Worm (Caenorhabditis elegans): ENCODE results near the gene rsa-2.

Gene rsa-2

ce11 chrIII:11063259-11063658, at the start of gene rsa-2 (continued):
- TF ChIP-seq dox-1 (GFP tag; IDR thresholded peaks at IDR 0.05): peak; percentile 76
- TF ChIP-seq F52B5.7 (tag; optimal IDR thresholded peaks at IDR 0.05): no peak
- TF ChIP-seq hsf-1 (GFP tag; IDR thresholded peaks at IDR 0.05): peak; percentile 66

ce11 chrIII:11022278-11022677, 41.0 kb upstream of the rsa-2 start:
- TF ChIP-seq zfh-2 (GFP tag; conservative IDR thresholded peaks at IDR 0.05): no peak
- no peak for TF ChIP-seq T26A5.8 (tag; optimal IDR thresholded peaks at IDR 0.05)
- no peak for TF ChIP-seq xnd-1 (tag; optimal IDR thresholded peaks at IDR 0.05)

ce11 chrIII:11025138-11025537, 38.1 kb upstream of the rsa-2 start:
- no peak for TF ChIP-seq C06A6.2 (GFP tag; conservative IDR thresholded peaks at IDR 0.05)
- TF ChIP-seq F52B5.7 (tag; optimal IDR thresholded peaks at IDR 0.05): no peak
- no peak for TF ChIP-seq akir-1 (GFP tag; optimal IDR thresholded peaks at IDR 0.05)
- TF ChIP-seq K12H6.12 (tag; optimal IDR thresholded peaks at IDR 0.05): no peak
- TF ChIP-seq lin-54 (GFP tag; optimal IDR thresholded peaks at IDR 0.05): no peak
- no peak for TF ChIP-seq ztf-3 (GFP tag; optimal IDR thresholded peaks at IDR 0.05)
- no peak for TF ChIP-seq hmg-1.2 (GFP tag; IDR thresholded peaks at IDR 0.05)
- no peak for TF ChIP-seq Y53G8AR.9 (GFP tag; conservative IDR thresholded peaks at IDR 0.05)
- TF ChIP-seq Y56A3A.18 (GFP tag; IDR thresholded peaks at IDR 0.05): no peak
- TF ChIP-seq rcor-1 (GFP tag; IDR thresholded peaks at IDR 0.05): no peak
- no peak for TF ChIP-seq C17E4.6 (GFP tag; IDR thresholded peaks at IDR 0.05)
- no peak for TF ChIP-seq lag-1 (GFP tag; IDR thresholded peaks at IDR 0.05)
- no peak for TF ChIP-seq cebp-2 (GFP tag; IDR thresholded peaks at IDR 0.05)
- TF ChIP-seq Y53F4B.3 (GFP tag; IDR thresholded peaks at IDR 0.05): no peak
- TF ChIP-seq snpc-4 (GFP tag; optimal IDR thresholded peaks at IDR 0.05): no peak
- TF ChIP-seq snpc-4 (tag; optimal IDR thresholded peaks at IDR 0.05): no peak
- no peak for TF ChIP-seq mes-4 (tag; optimal IDR thresholded peaks at IDR 0.05)
- no peak for TF ChIP-seq egrh-3 (GFP tag; IDR thresholded peaks at IDR 0.05)
- no peak for TF ChIP-seq T26A5.8 (tag; optimal IDR thresholded peaks at IDR 0.05)
- TF ChIP-seq efl-1 (GFP tag; optimal IDR thresholded peaks at IDR 0.05): no peak
- no peak for TF ChIP-seq sdz-38 (tag; optimal IDR thresholded peaks at IDR 0.05)

- TF ChIP-seq nfyb-1 (GFP tag; IDR thresholded peaks at IDR 0.05): peak; percentile 65; the same call in 1 of the 2 replicates
- TF ChIP-seq let-607 (tag; optimal IDR thresholded peaks at IDR 0.05): peak in 1 of 2 experiments; percentile 51
- peak; percentile 55 for TF ChIP-seq atf-7 (tag; optimal IDR thresholded peaks at IDR 0.05)
- TF ChIP-seq mcd-1 (GFP tag; IDR thresholded peaks at IDR 0.05): 0 out of 2 replicates have a peak, but pooled peaks have one; percentile 41
- TF ChIP-seq lin-54 (GFP tag; optimal IDR thresholded peaks at IDR 0.05): peak; percentile 11
- no peak for TF ChIP-seq F57A8.1 (GFP tag; optimal IDR thresholded peaks at IDR 0.05)
- no peak for TF ChIP-seq somi-1 (GFP tag; optimal IDR thresholded peaks at IDR 0.05)
- TF ChIP-seq lin-40 (tag; optimal IDR thresholded peaks at IDR 0.05): peak; percentile 18
- peak; percentile 63 for TF ChIP-seq pha-4 (tag; optimal IDR thresholded peaks at IDR 0.05)
- TF ChIP-seq snpc-4 (GFP tag; optimal IDR thresholded peaks at IDR 0.05): no peak
- peak in 2 of 4 experiments; percentile 1 to 22 for TF ChIP-seq snpc-4 (tag; optimal IDR thresholded peaks at IDR 0.05)
- TF ChIP-seq pbrm-1 (GFP tag; IDR thresholded peaks at IDR 0.05): 0 out of 2 replicates have a peak, but pooled peaks have one; percentile 24
- peak; percentile 52; the same call in 1 of the 2 replicates for TF ChIP-seq dox-1 (GFP tag; IDR thresholded peaks at IDR 0.05)
- peak; percentile 36; the same call in 1 of the 2 replicates for TF ChIP-seq B0336.3 (GFP tag; IDR thresholded peaks at IDR 0.05)
- TF ChIP-seq ccch-3 (GFP tag; optimal IDR thresholded peaks at IDR 0.05): no peak
- TF ChIP-seq sptf-2 (GFP tag; optimal IDR thresholded peaks at IDR 0.05): no peak
- TF ChIP-seq ztf-22 (GFP tag; optimal IDR thresholded peaks at IDR 0.05): no peak
- TF ChIP-seq nhr-90 (tag; optimal IDR thresholded peaks at IDR 0.05): peak; percentile 46
- TF ChIP-seq snpc-1.3 (tag; optimal IDR thresholded peaks at IDR 0.05; ENCODE audit: insufficient read depth): no peak
- TF ChIP-seq unc-130 (GFP tag; optimal IDR thresholded peaks at IDR 0.05): no peak
- peak; percentile 98 for TF ChIP-seq nhr-80 (tag; optimal IDR thresholded peaks at IDR 0.05)
- TF ChIP-seq attf-6 (GFP tag; IDR thresholded peaks at IDR 0.05): no peak
- peak; percentile 16 for TF ChIP-seq madf-10 (tag; optimal IDR thresholded peaks at IDR 0.05)
- TF ChIP-seq Y56A3A.18 (GFP tag; IDR thresholded peaks at IDR 0.05): peak; percentile 20; the same call in 1 of the 2 replicates
Observed at ce11 chrIII:11026516-11027048, 36.7 kb upstream of the rsa-2 start, which contains the start of gene Y48A6B.7. Gene Y48A6B.7, minus strand, starts transcription at chrIII:11026566.
